Fruit fly (Drosophila melanogaster): ENCODE measurements around the gene CG31370.

Gene CG31370

DNA sequence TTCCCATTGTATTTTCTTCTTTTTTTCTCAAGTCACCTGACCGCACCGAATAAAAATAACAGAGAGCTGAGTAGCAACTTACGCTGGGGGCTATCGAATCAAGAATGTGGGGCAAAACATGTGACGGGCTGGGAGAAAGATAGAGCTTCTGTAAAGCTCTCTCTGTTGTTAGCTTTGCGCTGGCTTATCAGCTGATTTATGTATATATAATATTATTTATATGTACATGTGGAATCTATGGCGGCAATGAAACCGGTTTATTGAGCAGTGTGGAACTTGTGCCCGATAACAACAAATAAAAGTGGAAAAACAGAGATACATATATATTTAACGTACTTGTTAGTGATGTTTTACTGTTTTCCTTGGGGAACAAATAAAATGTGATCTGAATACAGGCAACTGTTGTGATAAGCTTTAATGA, 9.4 kb upstream of the CG31370 start, which contains the start of gene CG31098 (continued):
- TF ChIP-seq MTF-1 (GFP tag; optimal IDR thresholded peaks at IDR 0.05; ENCODE audit: borderline replicate concordance) = peak; percentile 33

DNA sequence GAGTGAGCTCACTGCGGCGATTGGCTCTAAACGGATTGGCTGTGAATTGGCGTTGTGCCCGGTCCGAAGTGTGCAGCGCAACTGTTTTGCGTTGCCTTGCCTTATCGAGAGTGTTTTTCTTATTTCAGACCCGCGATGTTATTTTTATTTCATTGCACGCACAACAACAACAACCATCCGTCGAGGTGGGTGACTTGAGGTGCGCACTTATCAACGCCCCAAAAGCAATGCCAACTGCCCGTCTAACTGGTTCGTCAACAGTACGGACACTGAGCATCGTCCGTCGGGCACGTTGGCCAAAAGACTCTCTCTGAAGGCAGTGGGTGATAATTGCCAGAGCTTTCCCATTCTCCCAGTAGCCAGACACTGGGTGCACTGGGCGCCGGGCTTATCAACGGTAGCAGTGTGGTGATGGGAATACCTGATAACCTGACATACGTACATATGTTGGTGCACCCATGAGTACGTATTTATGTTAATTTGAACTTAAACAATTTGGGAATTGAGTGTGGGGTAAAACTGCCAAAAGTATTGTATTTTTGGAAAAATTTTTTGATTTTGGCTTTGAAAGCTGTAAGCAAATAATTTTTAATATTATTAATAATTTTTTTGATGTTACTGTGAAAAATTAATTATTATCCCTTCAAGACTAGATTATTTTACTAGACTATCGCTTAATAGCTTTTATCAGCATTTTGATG, 6.8 kb upstream of the CG31370 start, which contains the start of gene CG31102:
TSS of gene CG31102 (minus strand) at position 275 of the 701 bp plus-strand sequence.
- TF ChIP-seq fru (optimal IDR thresholded peaks at IDR 0.05) (no peak), Ets65A (GFP tag) (peak; percentile 58), CG17612 (GFP tag; IDR thresholded peaks at IDR 0.05) (no peak), chinmo (GFP tag; IDR thresholded peaks at IDR 0.05; ENCODE audit: partially characterized antibody) (peak; percentile 85; the same call in 3 of the 4 replicates), toy (GFP tag; IDR thresholded peaks at IDR 0.05) (no peak), CG9932 (GFP tag; IDR thresholded peaks at IDR 0.05) (no peak), CG6175 (GFP tag; IDR thresholded peaks at IDR 0.05) (no peak), ash1 (GFP tag; optimal IDR thresholded peaks at IDR 0.05) (no peak), gsb (GFP tag; IDR thresholded peaks at IDR 0.05) (no peak), zen2 (GFP tag; IDR thresholded peaks at IDR 0.05; ENCODE audit: partially characterized antibody) (0 out of 3 replicates have a peak, but pooled peaks have one; percentile 39), Jarid2 (GFP tag; optimal IDR thresholded peaks at IDR 0.05) (peak; percentile 16), CG11247 (GFP tag; IDR thresholded peaks at IDR 0.05) (no peak), Trl (optimal IDR thresholded peaks at IDR 0.05) (no peak), Trl (GFP tag; optimal IDR thresholded peaks at IDR 0.05) (no peak), seq (GFP tag; IDR thresholded peaks at IDR 0.05) (no peak), tio (GFP tag; optimal IDR thresholded peaks at IDR 0.05) (no peak), chif (GFP tag; optimal IDR thresholded peaks at IDR 0.05) (no peak), yki (optimal IDR thresholded peaks at IDR 0.05) (no peak), pfk (GFP tag; optimal IDR thresholded peaks at IDR 0.05) (no peak), Abd-B (GFP tag; optimal IDR thresholded peaks at IDR 0.05) (no peak), CG4360 (GFP tag; IDR thresholded peaks at IDR 0.05) (no peak), kay (GFP tag; optimal IDR thresholded peaks at IDR 0.05) (no peak), lab (GFP tag; optimal IDR thresholded peaks at IDR 0.05) (no peak), CG8281 (tag; optimal IDR thresholded peaks at IDR 0.05) (no peak), klu (GFP tag; IDR thresholded peaks at IDR 0.05) (no peak), dpn (GFP tag; optimal IDR thresholded peaks at IDR 0.05) (no peak), CG17359 (tag; optimal IDR thresholded peaks at IDR 0.05) (no peak), caup (GFP tag; optimal IDR thresholded peaks at IDR 0.05; ENCODE audit: severe bottlenecking) (no peak), Vsx1 (GFP tag; optimal IDR thresholded peaks at IDR 0.05) (no peak), bbx (GFP tag; IDR thresholded peaks at IDR 0.05; ENCODE audit: partially characterized antibody) (no peak), az2 (GFP tag; optimal IDR thresholded peaks at IDR 0.05) (no peak), CG11696 (GFP tag; IDR thresholded peaks at IDR 0.05) (peak; percentile 53; the same call in 1 of the 2 replicates), CG11560 (tag; IDR thresholded peaks at IDR 0.05) (no peak), Hmx (GFP tag; optimal IDR thresholded peaks at IDR 0.05) (no peak), zfh2 (GFP tag; optimal IDR thresholded peaks at IDR 0.05) (no peak), fd96Cb (tag; optimal IDR thresholded peaks at IDR 0.05) (no peak), otp (GFP tag; IDR thresholded peaks at IDR 0.05) (no peak), prd (optimal IDR thresholded peaks at IDR 0.05) (no peak), prd (GFP tag; IDR thresholded peaks at IDR 0.05) (no peak), Oli (tag; optimal IDR thresholded peaks at IDR 0.05) (no peak), CG14667 (GFP tag; IDR thresholded peaks at IDR 0.05) (no peak), dmrt99B (tag; optimal IDR thresholded peaks at IDR 0.05) (peak; percentile 1), CG2116 (GFP tag; optimal IDR thresholded peaks at IDR 0.05) (no peak), ci (GFP tag; IDR thresholded peaks at IDR 0.05) (0 out of 3 replicates have a peak, but pooled peaks have one; percentile 39), bigmax (GFP tag; optimal IDR thresholded peaks at IDR 0.05) (no peak), exex (tag; optimal IDR thresholded peaks at IDR 0.05) (peak; percentile 78), tin (GFP tag; optimal IDR thresholded peaks at IDR 0.05) (no peak), CG6765 (GFP tag; optimal IDR thresholded peaks at IDR 0.05) (no peak)

Measured in whole organism, embryonic.